Fruit fly (Drosophila melanogaster) whole organism, embryonic: Measurements from ENCODE around the gene ninaD.
A peak's percentile ranks its signal among the peaks of the same experiment; 100 is the strongest.

Experiments
- Adf1 ChIP-seq: fragments of 200-800 bp; sonication (Bioruptor generic); IDR thresholded peaks from 2 replicates; pipeline ENCODE4 v1.3.6; 2022; ENCODE audit warnings: missing biosample characterization, missing genetic modification characterization
- Antp ChIP-seq: fragments of 200-800 bp; sonication (Bioruptor generic); optimal IDR thresholded peaks from 3 replicates; lab custom pipeline; 2016; ENCODE audit warnings: missing biosample characterization, missing genetic modification characterization
- Atf3 ChIP-seq: fragments of 200-800 bp; sonication (Bioruptor generic); optimal IDR thresholded peaks from 3 replicates; lab custom pipeline; 2016; ENCODE audit warnings: missing biosample characterization, missing genetic modification characterization
- Awh ChIP-seq: fragments of 200-800 bp; sonication (Bioruptor generic); IDR thresholded peaks from 2 replicates; pipeline ENCODE4, ENCODE4 v1.3.6; 2022; ENCODE audit warnings: missing biosample characterization, missing genetic modification characterization
- CG1024 ChIP-seq: fragments of 200-800 bp; sonication (Bioruptor generic); IDR thresholded peaks from 2 replicates; pipeline ENCODE4 v1.3.6; 2022; ENCODE audit warnings: missing biosample characterization, missing genetic modification characterization
- CG10654 ChIP-seq: fragments of 200-800 bp; sonication (Bioruptor generic); optimal IDR thresholded peaks from 2 replicates; lab custom pipeline; 2016; ENCODE audit warnings: missing biosample characterization, missing genetic modification characterization
- CG10959 ChIP-seq: fragments of 200-800 bp; sonication (Bioruptor generic); IDR thresholded peaks from 2 replicates; pipeline ENCODE4 v1.3.6; 2022; ENCODE audit warnings: missing biosample characterization, missing genetic modification characterization
- CG1233 ChIP-seq: fragments of 200-800 bp; sonication (Bioruptor generic); optimal IDR thresholded peaks from 4 replicates; lab custom pipeline; 2018; ENCODE audit warnings: missing biosample characterization, mild to moderate bottlenecking, missing genetic modification characterization
- CG15514 ChIP-seq: fragments of 200-800 bp; sonication (Bioruptor generic); optimal IDR thresholded peaks from 3 replicates; lab custom pipeline; 2017; ENCODE audit warnings: missing biosample characterization, missing genetic modification characterization, mild to moderate bottlenecking, moderate library complexity, missing genetic modification reagents
- CG17186 ChIP-seq: fragments of 200-800 bp; sonication (Bioruptor generic); optimal IDR thresholded peaks from 3 replicates; lab custom pipeline; 2017; ENCODE audit warnings: missing biosample characterization, missing genetic modification reagents, missing genetic modification characterization
- CG17385 ChIP-seq: fragments of 200-800 bp; sonication (Bioruptor generic); optimal IDR thresholded peaks from 3 replicates; lab custom pipeline; 2018; ENCODE audit warnings: missing biosample characterization, mild to moderate bottlenecking, missing genetic modification characterization
- CG1832 ChIP-seq: fragments of 200-800 bp; sonication (Bioruptor generic); optimal IDR thresholded peaks from 2 replicates; lab custom pipeline; 2017; ENCODE audit warnings: missing biosample characterization, mild to moderate bottlenecking, missing genetic modification characterization, inconsistent platforms
- CG18476 ChIP-seq: fragments of 200-800 bp; sonication (Bioruptor generic); optimal IDR thresholded peaks from 2 replicates; lab custom pipeline; 2016; ENCODE audit warnings: missing biosample characterization, mild to moderate bottlenecking, missing genetic modification characterization
- CG31224 ChIP-seq: fragments of 200-800 bp; sonication (Bioruptor generic); IDR thresholded peaks from 2 replicates; pipeline ENCODE4 v1.3.6; 2022; ENCODE audit warnings: missing biosample characterization, missing genetic modification characterization
- CG33557 ChIP-seq: fragments of 200-800 bp; sonication (Bioruptor generic); optimal IDR thresholded peaks from 2 replicates; lab custom pipeline; 2019; ENCODE audit warnings: missing biosample characterization, mild to moderate bottlenecking, missing genetic modification characterization, moderate library complexity
- CG34376 ChIP-seq: fragments of 200-800 bp; sonication (Bioruptor generic); optimal IDR thresholded peaks from 2 replicates; lab custom pipeline; 2018; ENCODE audit warnings: missing biosample characterization, mild to moderate bottlenecking, missing genetic modification characterization
- CG42726 ChIP-seq: fragments of 200-800 bp; sonication (Bioruptor generic); IDR thresholded peaks from 2 replicates; pipeline ENCODE4 v1.3.6; 2022; ENCODE audit warnings: missing biosample characterization, missing genetic modification characterization; ENCODE audit not compliant: partially characterized antibody
- CG6689 ChIP-seq: fragments of 200-800 bp; sonication (Bioruptor generic); IDR thresholded peaks from 2 replicates; pipeline ENCODE4 v1.3.6; 2022; ENCODE audit warnings: missing biosample characterization, missing genetic modification characterization
- CG8359 ChIP-seq: fragments of 200-800 bp; sonication (Bioruptor generic); optimal IDR thresholded peaks from 2 replicates; lab custom pipeline; 2017; ENCODE audit warnings: missing biosample characterization, mild to moderate bottlenecking, missing genetic modification characterization, borderline replicate concordance
- Dip3 ChIP-seq: fragments of 200-800 bp; sonication (Bioruptor generic); optimal IDR thresholded peaks from 3 replicates; lab custom pipeline; 2016; ENCODE audit warnings: missing biosample characterization, missing genetic modification characterization
- Dll ChIP-seq: fragments of 200-800 bp; sonication (Bioruptor generic); IDR thresholded peaks from 4 replicates; pipeline ENCODE4 v1.3.6; 2022; ENCODE audit warnings: missing biosample characterization, missing genetic modification characterization; ENCODE audit not compliant: partially characterized antibody
- E2f2 ChIP-seq: fragments of 200-800 bp; sonication (Bioruptor generic); IDR thresholded peaks from 2 replicates; pipeline ENCODE4 v1.3.6; 2022; ENCODE audit warnings: missing biosample characterization, missing genetic modification characterization
- ERR ChIP-seq: fragments of 200-800 bp; sonication (Bioruptor generic); optimal IDR thresholded peaks from 2 replicates; lab custom pipeline; 2016; ENCODE audit warnings: missing biosample characterization, missing genetic modification characterization
- Eip74EF ChIP-seq, 2 experiments: fragments of 200-800 bp in 1 of 2; fragments of >200 bp in 1 of 2; sonication (Bioruptor generic) in 1 of 2; optimal IDR thresholded peaks; 2 replicates each; lab custom pipeline; 2017 to 2019; ENCODE audit warnings: missing biosample characterization in 2 of 2, missing genetic modification characterization in 2 of 2, mild to moderate bottlenecking in 1 of 2, moderate library complexity in 1 of 2
- H15 ChIP-seq: fragments of 200-800 bp; sonication (Bioruptor generic); IDR thresholded peaks from 3 replicates; pipeline ENCODE4 v1.3.6; 2022; ENCODE audit warnings: missing biosample characterization, missing genetic modification characterization
- HHEX ChIP-seq: fragments of 200-800 bp; sonication (Bioruptor generic); optimal IDR thresholded peaks from 3 replicates; lab custom pipeline; 2017; ENCODE audit warnings: missing biosample characterization, mild to moderate bottlenecking, missing genetic modification characterization, missing genetic modification reagents
- Hr3 ChIP-seq: fragments of 200-800 bp; sonication (Bioruptor generic); optimal IDR thresholded peaks from 3 replicates; lab custom pipeline; 2016; ENCODE audit warnings: missing biosample characterization, missing genetic modification characterization
- MESR4 ChIP-seq: fragments of 200-800 bp; sonication (Bioruptor generic); optimal IDR thresholded peaks from 2 replicates; lab custom pipeline; 2018; ENCODE audit warnings: missing biosample characterization, mild to moderate bottlenecking, missing genetic modification characterization, moderate library complexity
- Myb ChIP-seq: fragments of 200-800 bp; sonication (Bioruptor generic); optimal IDR thresholded peaks from 2 replicates; lab custom pipeline; 2016; ENCODE audit warnings: missing biosample characterization, missing genetic modification characterization
- Nf-YA ChIP-seq: fragments of 200-800 bp; sonication (Bioruptor generic); IDR thresholded peaks from 2 replicates; pipeline ENCODE4 v1.3.6; 2022; ENCODE audit warnings: missing biosample characterization, missing genetic modification characterization
- Oaz ChIP-seq: fragments of 200-800 bp; sonication (Bioruptor generic); IDR thresholded peaks from 2 replicates; pipeline ENCODE4 v1.3.6; 2022; ENCODE audit warnings: missing biosample characterization, missing genetic modification characterization
- Usf ChIP-seq: fragments of 200-800 bp; sonication (Bioruptor generic); optimal IDR thresholded peaks from 2 replicates; lab custom pipeline; 2017; ENCODE audit warnings: missing genotype, missing biosample characterization, missing genetic modification characterization
- ac ChIP-seq: fragments of 200-800 bp; sonication (Bioruptor generic); optimal IDR thresholded peaks from 3 replicates; lab custom pipeline; 2017; ENCODE audit warnings: missing biosample characterization, mild to moderate bottlenecking, missing genetic modification characterization
- bowl ChIP-seq: fragments of 200-800 bp; sonication (Bioruptor generic); IDR thresholded peaks from 2 replicates; pipeline ENCODE4 v1.3.6; 2022; ENCODE audit warnings: missing biosample characterization, missing genetic modification characterization
- bsh ChIP-seq, 2 experiments: fragments of 200-800 bp; sonication (Bioruptor generic); optimal IDR thresholded peaks; 2 replicates each; lab custom pipeline; 2017 to 2018; ENCODE audit warnings: mild to moderate bottlenecking in 2 of 2, missing biosample characterization in 2 of 2, missing genetic modification characterization in 2 of 2, moderate library complexity in 1 of 2
- chinmo ChIP-seq: fragments of 200-800 bp; sonication (Bioruptor generic); IDR thresholded peaks from 4 replicates; pipeline ENCODE4 v1.3.6; 2022; ENCODE audit warnings: missing biosample characterization, missing genetic modification characterization; ENCODE audit not compliant: partially characterized antibody
- crc ChIP-seq: fragments of 200-800 bp; sonication (Bioruptor generic); optimal IDR thresholded peaks from 2 replicates; lab custom pipeline; 2016; ENCODE audit warnings: missing biosample characterization, missing genetic modification characterization
- dimm ChIP-seq: fragments of 200-800 bp; sonication (Bioruptor generic); IDR thresholded peaks from 2 replicates; pipeline ENCODE4 v1.3.6; 2022; ENCODE audit warnings: missing biosample characterization, missing genetic modification characterization
- dmrt99B ChIP-seq: fragments of 200-800 bp; sonication (Bioruptor generic); optimal IDR thresholded peaks from 2 replicates; lab custom pipeline; 2018; ENCODE audit warnings: missing biosample characterization, mild to moderate bottlenecking, missing genetic modification characterization, moderate library complexity
- fd96Cb ChIP-seq: fragments of 200-800 bp; sonication (Bioruptor generic); optimal IDR thresholded peaks from 2 replicates; lab custom pipeline; 2018; ENCODE audit warnings: missing biosample characterization, mild to moderate bottlenecking, missing genetic modification characterization, moderate library complexity
- fu2 ChIP-seq: fragments of 200-800 bp; sonication (Bioruptor generic); optimal IDR thresholded peaks from 2 replicates; lab custom pipeline; 2016; ENCODE audit warnings: missing biosample characterization, missing genetic modification characterization
- jigr1 ChIP-seq: fragments of 200-800 bp; sonication (Bioruptor generic); IDR thresholded peaks from 3 replicates; pipeline ENCODE4 v1.3.6; 2022; ENCODE audit warnings: missing biosample characterization, missing genetic modification characterization
- klu ChIP-seq: fragments of 200-800 bp; sonication (Bioruptor generic); IDR thresholded peaks from 2 replicates; pipeline ENCODE4 v1.3.6; 2022; ENCODE audit warnings: missing biosample characterization, missing genetic modification characterization
- mirr ChIP-seq: fragments of 200-800 bp; sonication (Bioruptor generic); optimal IDR thresholded peaks from 3 replicates; lab custom pipeline; 2018; ENCODE audit warnings: missing biosample characterization, mild to moderate bottlenecking, missing genetic modification characterization
- onecut ChIP-seq: fragments of 200-800 bp; sonication (Bioruptor generic); IDR thresholded peaks from 2 replicates; pipeline ENCODE4 v1.3.6; 2022; ENCODE audit warnings: missing biosample characterization, missing genetic modification characterization
- org-1 ChIP-seq: fragments of 200-800 bp; sonication (Bioruptor generic); optimal IDR thresholded peaks from 2 replicates; lab custom pipeline; 2017; ENCODE audit warnings: missing biosample characterization, missing genetic modification characterization
- tna ChIP-seq: fragments of 200-800 bp; sonication (Bioruptor generic); IDR thresholded peaks from 2 replicates; pipeline ENCODE4 v1.3.6; 2022; ENCODE audit warnings: missing biosample characterization, missing genetic modification characterization; ENCODE audit not compliant: partially characterized antibody
- wdn ChIP-seq: fragments of 200-800 bp; sonication (Bioruptor generic); IDR thresholded peaks from 2 replicates; pipeline ENCODE4 v1.3.6; 2022; ENCODE audit warnings: missing biosample characterization, missing genetic modification characterization
- wor ChIP-seq: fragments of 200-800 bp; sonication (Bioruptor generic); IDR thresholded peaks from 2 replicates; pipeline ENCODE4 v1.3.6; 2022; ENCODE audit warnings: missing biosample characterization, missing genetic modification characterization

The ninaD gene

DNA sequence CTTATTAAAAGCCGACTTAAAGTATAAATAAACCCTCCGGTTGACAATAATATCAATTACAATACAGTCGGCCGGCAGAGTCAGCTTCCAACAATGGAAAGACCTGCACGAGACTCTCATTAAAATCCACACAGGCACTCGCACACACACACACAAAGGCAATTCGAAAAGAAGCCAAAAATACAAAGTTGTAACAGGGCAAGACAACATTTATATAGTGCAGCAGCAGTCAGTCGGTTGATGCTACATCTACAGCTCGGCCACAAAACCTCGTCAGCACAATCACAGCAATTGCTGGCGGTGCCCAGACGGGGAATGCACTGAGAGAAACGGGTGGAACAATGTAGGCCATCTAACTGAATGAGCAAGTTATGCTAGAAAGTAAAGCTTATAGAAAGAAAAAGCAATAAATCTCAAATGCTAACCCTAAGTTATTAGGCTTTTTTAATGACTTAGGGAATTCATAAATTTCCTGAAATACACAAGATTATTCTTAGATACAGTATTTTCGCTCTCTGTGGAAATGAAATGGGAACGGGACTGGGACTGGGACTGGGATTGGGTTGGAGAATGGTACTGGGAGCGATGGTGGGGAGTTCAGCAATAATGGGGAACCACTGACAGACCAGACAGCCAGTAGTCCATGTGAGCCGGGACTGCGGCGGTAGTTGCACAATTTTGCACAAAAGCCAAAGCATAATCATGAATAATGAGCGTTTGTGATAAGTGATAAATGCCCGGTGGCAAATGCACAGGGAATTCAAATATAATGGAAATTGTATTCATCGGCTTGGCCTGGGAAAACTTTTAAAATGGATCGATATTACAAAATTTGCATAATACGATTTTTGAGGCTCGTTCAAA, 40.2 kb downstream of the ninaD start (continued):
- TF ChIP-seq tna (GFP tag; lab: Robert Waterston, UW) (no peak), org-1 (peak; percentile 40), klu (GFP tag; lab: Robert Waterston, UW) (peak; percentile 25; the same call in 1 of the 2 replicates), chinmo (GFP tag; lab: Robert Waterston, UW) (0 out of 4 replicates have a peak, but pooled peaks have one; percentile 29), Awh (GFP tag; lab: Robert Waterston, UW) (no peak), dimm (GFP tag; lab: Robert Waterston, UW) (no peak), CG18476 (GFP tag; lab: Kevin White, UChicago) (peak; percentile 28), Hr3 (GFP tag; lab: Kevin White, UChicago) (peak; percentile 34), CG1233 (peak; percentile 22), CG15514 (GFP tag; lab: Kevin White, UChicago) (no peak), fd96Cb (tag; lab: Kevin White, UChicago) (peak; percentile 44), ac (GFP tag; lab: Kevin White, UChicago) (no peak), CG34376 (GFP tag; lab: Kevin White, UChicago) (no peak), CG42726 (GFP tag; lab: Robert Waterston, UW) (no peak), bsh (GFP tag; optimal IDR thresholded peaks at IDR 0.05; lab: Kevin White, UChicago) (peak; percentile 54 to 84), CG8359 (GFP tag; lab: Kevin White, UChicago) (no peak), Nf-YA (GFP tag; lab: Robert Waterston, UW) (no peak), CG10654 (GFP tag; lab: Kevin White, UChicago) (no peak), crc (GFP tag; lab: Kevin White, UChicago) (no peak), CG1024 (no peak), Dll (GFP tag; lab: Robert Waterston, UW) (no peak), CG17385 (GFP tag; lab: Kevin White, UChicago) (no peak), wdn (no peak), H15 (GFP tag; lab: Robert Waterston, UW) (0 out of 3 replicates have a peak, but pooled peaks have one; percentile 24), Antp (GFP tag; lab: Kevin White, UChicago) (peak; percentile 61), Usf (GFP tag; lab: Kevin White, UChicago) (no peak), wor (no peak; the same call in 1 of the 2 replicates), CG17186 (no peak), CG1832 (GFP tag; lab: Kevin White, UChicago) (no peak), mirr (GFP tag; lab: Kevin White, UChicago) (no peak), jigr1 (GFP tag; lab: Robert Waterston, UW) (no peak), Atf3 (no peak), CG31224 (GFP tag; lab: Robert Waterston, UW) (peak; percentile 46; the same call in 1 of the 2 replicates), bowl (GFP tag; lab: Robert Waterston, UW) (no peak), Eip74EF (GFP tag; optimal IDR thresholded peaks at IDR 0.05; lab: Kevin White, UChicago) (peak in 1 of 2 experiments; percentile 8), Adf1 (GFP tag; lab: Robert Waterston, UW) (no peak), dmrt99B (peak; percentile 70), CG10959 (GFP tag; lab: Robert Waterston, UW) (no peak), onecut (GFP tag; lab: Robert Waterston, UW) (no peak), fu2 (GFP tag; lab: Kevin White, UChicago) (no peak), Dip3 (GFP tag; lab: Kevin White, UChicago) (no peak), HHEX (peak; percentile 48), MESR4 (GFP tag; lab: Kevin White, UChicago) (no peak), Myb (peak; percentile 10), ERR (GFP tag; lab: Kevin White, UChicago) (no peak), E2f2 (GFP tag; lab: Robert Waterston, UW) (0 out of 2 replicates have a peak, but pooled peaks have one; percentile 19), Oaz (GFP tag; lab: Robert Waterston, UW) (no peak), CG33557 (GFP tag; lab: Kevin White, UChicago) (no peak), CG6689 (GFP tag; lab: Robert Waterston, UW) (peak; percentile 41)
